ENCODE assay signal across 2 fruit fly cellular contexts in genomic region chr3L:3108040-3108615, dm6.
TF ChIP-seq lines count a peak whose summit lies in the region.

No protein-coding gene starts in this region.

- no peak for TF ChIP-seq CTCF in whole organism, embryonic (GFP tag; optimal IDR thresholded peaks at IDR 0.05; lab: Kevin White, UChicago)

TF ChIP-seq in whole organism, embryonic, 481 proteins besides CTCF, POLR2A, EP300 and RAD21:
- TF ChIP-seq Lhr (GFP tag; optimal IDR thresholded peaks at IDR 0.05; lab: Kevin White, UChicago), result no peak
- peak in 1 of 2 experiments; percentile 41 for TF ChIP-seq Hr78 (GFP tag; optimal IDR thresholded peaks at IDR 0.05; lab: Kevin White, UChicago)
- TF ChIP-seq vvl (GFP tag; IDR thresholded peaks at IDR 0.05; lab: Robert Waterston, UW), result peak; percentile 78; the same call in 1 of the 2 replicates
- 0 out of 2 replicates have a peak, but pooled peaks have one; percentile 40 for TF ChIP-seq Awh (GFP tag; IDR thresholded peaks at IDR 0.05; lab: Robert Waterston, UW)
- TF ChIP-seq Blimp-1 (GFP tag; optimal IDR thresholded peaks at IDR 0.05; lab: Kevin White, UChicago), result peak; percentile 93
- TF ChIP-seq abd-A (tag; optimal IDR thresholded peaks at IDR 0.05; lab: Kevin White, UChicago), result peak; percentile 69
- TF ChIP-seq eve (GFP tag; optimal IDR thresholded peaks at IDR 0.05; lab: Kevin White, UChicago), result no peak
- TF ChIP-seq chinmo (GFP tag; IDR thresholded peaks at IDR 0.05; lab: Robert Waterston, UW; ENCODE audit: partially characterized antibody), result 0 out of 4 replicates have a peak, but pooled peaks have one; percentile 42
- peak; percentile 39 for TF ChIP-seq CG12769 (tag; optimal IDR thresholded peaks at IDR 0.05; lab: Kevin White, UChicago)
- peak in 1 of 2 experiments; percentile 35 for TF ChIP-seq Pdp1 (GFP tag; optimal IDR thresholded peaks at IDR 0.05; lab: Kevin White, UChicago)
- no peak for TF ChIP-seq slou (GFP tag; optimal IDR thresholded peaks at IDR 0.05; lab: Kevin White, UChicago)
- no peak for TF ChIP-seq sim (GFP tag; IDR thresholded peaks at IDR 0.05; lab: Robert Waterston, UW)
- TF ChIP-seq oc (tag; optimal IDR thresholded peaks at IDR 0.05; lab: Kevin White, UChicago), result peak; percentile 61

TF ChIP-seq in whole organism, pupa, 21 proteins besides CTCF, POLR2A, EP300 and RAD21:
- TF ChIP-seq Snoo (tag; optimal IDR thresholded peaks at IDR 0.05; lab: Kevin White, UChicago) (no peak), CG4496 (GFP tag; IDR thresholded peaks at IDR 0.05; lab: Robert Waterston, UW) (0 out of 3 replicates have a peak, but pooled peaks have one; percentile 12)
